In genomic region chrV:5768292-5768695, ce11 we compare ENCODE assay signal across 4 worm cellular contexts.
TF ChIP-seq lines count a peak whose summit lies in the region.

No protein-coding gene starts in this region.

TF ChIP-seq in whole organism, L1 larva, 84 proteins besides CTCF, POLR2A, EP300 and RAD21 (continued from another document and continues in another):
- TF ChIP-seq nhr-76 (tag; optimal IDR thresholded peaks at IDR 0.05; lab: Kevin White, UChicago) (peak; percentile 10), egl-13 (tag; optimal IDR thresholded peaks at IDR 0.05; lab: Kevin White, UChicago) (no peak), skn-1 (tag; optimal IDR thresholded peaks at IDR 0.05; lab: Kevin White, UChicago) (no peak), rnt-1 (tag; optimal IDR thresholded peaks at IDR 0.05; lab: Kevin White, UChicago) (peak; percentile 49), F16B12.6 (tag; optimal IDR thresholded peaks at IDR 0.05; lab: Kevin White, UChicago) (no peak), ces-1 (GFP tag; optimal IDR thresholded peaks at IDR 0.05; lab: Kevin White, UChicago) (no peak), mdl-1 (tag; optimal IDR thresholded peaks at IDR 0.05; lab: Kevin White, UChicago) (peak in 1 of 2 experiments; percentile 92), snu-23 (GFP tag; optimal IDR thresholded peaks at IDR 0.05; lab: Kevin White, UChicago) (peak; percentile 76), mef-2 (tag; optimal IDR thresholded peaks at IDR 0.05; lab: Kevin White, UChicago) (no peak), tbx-2 (tag; optimal IDR thresholded peaks at IDR 0.05; lab: Kevin White, UChicago) (peak; percentile 77), unc-130 (tag; optimal IDR thresholded peaks at IDR 0.05; lab: Kevin White, UChicago) (peak; percentile 25), nhr-47 (tag; optimal IDR thresholded peaks at IDR 0.05; lab: Kevin White, UChicago) (peak; percentile 57), egl-27 (tag; optimal IDR thresholded peaks at IDR 0.05; lab: Kevin White, UChicago) (peak in 1 of 2 experiments; percentile 71), nhr-90 (tag; optimal IDR thresholded peaks at IDR 0.05; lab: Kevin White, UChicago; ENCODE audit: poor library complexity) (peak; percentile 84), lin-35 (GFP tag; optimal IDR thresholded peaks at IDR 0.05; lab: Kevin White, UChicago) (peak; percentile 10 to 41), fkh-10 (GFP tag; optimal IDR thresholded peaks at IDR 0.05; lab: Kevin White, UChicago) (no peak), mep-1 (tag; optimal IDR thresholded peaks at IDR 0.05; lab: Kevin White, UChicago) (peak; percentile 10), nhr-11 (tag; optimal IDR thresholded peaks at IDR 0.05; lab: Kevin White, UChicago) (no peak), ceh-8 (GFP tag; optimal IDR thresholded peaks at IDR 0.05; lab: Kevin White, UChicago) (no peak), C16A3.4 (tag; optimal IDR thresholded peaks at IDR 0.05; lab: Kevin White, UChicago) (peak; percentile 24), nhr-28 (tag; optimal IDR thresholded peaks at IDR 0.05; lab: Kevin White, UChicago) (no peak), fkh-8 (tag; optimal IDR thresholded peaks at IDR 0.05; lab: Kevin White, UChicago) (no peak), lin-14 (GFP tag; optimal IDR thresholded peaks at IDR 0.05; lab: Kevin White, UChicago) (peak; percentile 94), pax-3 (tag; optimal IDR thresholded peaks at IDR 0.05; lab: Kevin White, UChicago) (no peak), sup-37 (GFP tag; optimal IDR thresholded peaks at IDR 0.05; lab: Kevin White, UChicago) (no peak), unc-30 (tag; optimal IDR thresholded peaks at IDR 0.05; lab: Kevin White, UChicago) (no peak), alr-1 (tag; optimal IDR thresholded peaks at IDR 0.05; lab: Kevin White, UChicago; ENCODE audit: borderline replicate concordance) (no peak), aly-2 (tag; optimal IDR thresholded peaks at IDR 0.05; lab: Kevin White, UChicago) (no peak), unc-98 (GFP tag; IDR thresholded peaks at IDR 0.05; lab: Robert Waterston, UW) (no peak), isw-1 (GFP tag; IDR thresholded peaks at IDR 0.05; lab: Robert Waterston, UW) (no peak), C04F5.9 (tag; optimal IDR thresholded peaks at IDR 0.05; lab: Kevin White, UChicago) (no peak), fkh-4 (tag; optimal IDR thresholded peaks at IDR 0.05; lab: Kevin White, UChicago; ENCODE audit: borderline replicate concordance) (no peak), nhr-237 (tag; optimal IDR thresholded peaks at IDR 0.05; lab: Kevin White, UChicago) (no peak)

TF ChIP-seq in whole organism, L2 larva, 48 proteins besides CTCF, POLR2A, EP300 and RAD21 (continued from another document):
- TF ChIP-seq unc-55 (GFP tag; optimal IDR thresholded peaks at IDR 0.05; lab: Kevin White, UChicago) (no peak), unc-62 (GFP tag; optimal IDR thresholded peaks at IDR 0.05; lab: Kevin White, UChicago) (no peak), R02D3.7 (tag; optimal IDR thresholded peaks at IDR 0.05; lab: Kevin White, UChicago) (no peak), sma-3 (GFP tag; optimal IDR thresholded peaks at IDR 0.05; lab: Kevin White, UChicago) (peak; percentile 94), peb-1 (tag; optimal IDR thresholded peaks at IDR 0.05; lab: Kevin White, UChicago) (no peak), fos-1 (tag; optimal IDR thresholded peaks at IDR 0.05; lab: Kevin White, UChicago) (peak; percentile 39), mbf-1 (tag; optimal IDR thresholded peaks at IDR 0.05; lab: Kevin White, UChicago) (no peak), Y55F3AM.14 (GFP tag; optimal IDR thresholded peaks at IDR 0.05; lab: Kevin White, UChicago) (peak; percentile 39), F13H6.1 (tag; optimal IDR thresholded peaks at IDR 0.05; lab: Kevin White, UChicago) (peak; percentile 90), nhr-12 (tag; optimal IDR thresholded peaks at IDR 0.05; lab: Kevin White, UChicago) (no peak), ama-1 (optimal IDR thresholded peaks at IDR 0.05; lab: Kevin White, UChicago) (no peak), skn-1 (tag; optimal IDR thresholded peaks at IDR 0.05; lab: Kevin White, UChicago) (no peak), elt-1 (tag; optimal IDR thresholded peaks at IDR 0.05; lab: Kevin White, UChicago) (no peak), lin-11 (tag; optimal IDR thresholded peaks at IDR 0.05; lab: Kevin White, UChicago) (no peak), alr-1 (tag; optimal IDR thresholded peaks at IDR 0.05; lab: Kevin White, UChicago) (no peak), nhr-77 (tag; optimal IDR thresholded peaks at IDR 0.05; lab: Kevin White, UChicago) (no peak), gmeb-1 (tag; optimal IDR thresholded peaks at IDR 0.05; lab: Kevin White, UChicago) (peak; percentile 57), elt-3 (tag; optimal IDR thresholded peaks at IDR 0.05; lab: Kevin White, UChicago) (no peak), nhr-11 (tag; optimal IDR thresholded peaks at IDR 0.05; lab: Kevin White, UChicago) (no peak), C34F6.9 (tag; optimal IDR thresholded peaks at IDR 0.05; lab: Kevin White, UChicago) (no peak), nhr-23 (tag; optimal IDR thresholded peaks at IDR 0.05; lab: Kevin White, UChicago) (no peak), nhr-10 (tag; optimal IDR thresholded peaks at IDR 0.05; lab: Kevin White, UChicago) (no peak), sem-4 (tag; optimal IDR thresholded peaks at IDR 0.05; lab: Kevin White, UChicago) (peak; percentile 17), zag-1 (tag; optimal IDR thresholded peaks at IDR 0.05; lab: Kevin White, UChicago) (no peak), ceh-82 (tag; optimal IDR thresholded peaks at IDR 0.05; lab: Kevin White, UChicago) (no peak), snpc-4 (tag; optimal IDR thresholded peaks at IDR 0.05; lab: Kevin White, UChicago) (no peak), nhr-21 (tag; optimal IDR thresholded peaks at IDR 0.05; lab: Kevin White, UChicago) (peak; percentile 94), ztf-11 (tag; optimal IDR thresholded peaks at IDR 0.05; lab: Kevin White, UChicago) (no peak), nhr-6 (tag; optimal IDR thresholded peaks at IDR 0.05; lab: Kevin White, UChicago) (no peak), mab-5 (tag; optimal IDR thresholded peaks at IDR 0.05; lab: Kevin White, UChicago) (peak; percentile 19), nhr-129 (tag; optimal IDR thresholded peaks at IDR 0.05; lab: Kevin White, UChicago) (peak; percentile 62)

TF ChIP-seq in whole organism, L3 larva, 47 proteins besides CTCF, POLR2A, EP300 and RAD21 (continued from another document):
- peak in 2 of 3 experiments; percentile 18 to 63 for TF ChIP-seq elt-3 (tag; optimal IDR thresholded peaks at IDR 0.05; lab: Kevin White, UChicago)
- TF ChIP-seq snpc-4 (tag; optimal IDR thresholded peaks at IDR 0.05; lab: Kevin White, UChicago), result no peak
- TF ChIP-seq nhr-12 (tag; optimal IDR thresholded peaks at IDR 0.05; lab: Kevin White, UChicago), result no peak
- TF ChIP-seq nhr-237 (tag; optimal IDR thresholded peaks at IDR 0.05; lab: Kevin White, UChicago), result no peak
- no peak for TF ChIP-seq ceh-82 (tag; optimal IDR thresholded peaks at IDR 0.05; lab: Kevin White, UChicago)
- no peak for TF ChIP-seq nhr-77 (tag; optimal IDR thresholded peaks at IDR 0.05; lab: Kevin White, UChicago)
- no peak for TF ChIP-seq lsy-12 (tag; optimal IDR thresholded peaks at IDR 0.05; lab: Kevin White, UChicago)
- no peak for TF ChIP-seq fkh-10 (GFP tag; optimal IDR thresholded peaks at IDR 0.05; lab: Kevin White, UChicago)
- peak; percentile 45 for TF ChIP-seq egl-27 (tag; optimal IDR thresholded peaks at IDR 0.05; lab: Kevin White, UChicago)
- TF ChIP-seq nhr-67 (tag; optimal IDR thresholded peaks at IDR 0.05; lab: Kevin White, UChicago), result no peak
- TF ChIP-seq ztf-11 (tag; optimal IDR thresholded peaks at IDR 0.05; lab: Kevin White, UChicago), result no peak
- peak; percentile 42 for TF ChIP-seq lin-39 (tag; optimal IDR thresholded peaks at IDR 0.05; lab: Kevin White, UChicago)
- peak; percentile 45 for TF ChIP-seq unc-62 (GFP tag; optimal IDR thresholded peaks at IDR 0.05; lab: Kevin White, UChicago)
- no peak for TF ChIP-seq ceh-16 (tag; optimal IDR thresholded peaks at IDR 0.05; lab: Kevin White, UChicago)
- TF ChIP-seq ceh-9 (tag; optimal IDR thresholded peaks at IDR 0.05; lab: Kevin White, UChicago), result no peak
- no peak for TF ChIP-seq ZK546.5 (tag; optimal IDR thresholded peaks at IDR 0.05; lab: Kevin White, UChicago)
- no peak for TF ChIP-seq unc-39 (tag; optimal IDR thresholded peaks at IDR 0.05; lab: Kevin White, UChicago)
- peak; percentile 95 for TF ChIP-seq nhr-23 (tag; optimal IDR thresholded peaks at IDR 0.05; lab: Kevin White, UChicago)
- peak; percentile 32 for TF ChIP-seq tbx-2 (tag; optimal IDR thresholded peaks at IDR 0.05; lab: Kevin White, UChicago)
- no peak for TF ChIP-seq hmg-11 (tag; optimal IDR thresholded peaks at IDR 0.05; lab: Kevin White, UChicago)
- peak; percentile 62 for TF ChIP-seq nhr-25 (tag; optimal IDR thresholded peaks at IDR 0.05; lab: Kevin White, UChicago)
- TF ChIP-seq sea-2 (GFP tag; optimal IDR thresholded peaks at IDR 0.05; lab: Kevin White, UChicago), result no peak
- peak; percentile 88 for TF ChIP-seq nhr-43 (tag; optimal IDR thresholded peaks at IDR 0.05; lab: Kevin White, UChicago; ENCODE audit: poor library complexity, severe bottlenecking)
- peak; percentile 72 for TF ChIP-seq pqm-1 (tag; optimal IDR thresholded peaks at IDR 0.05; lab: Kevin White, UChicago)
- TF ChIP-seq pha-4 (tag; optimal IDR thresholded peaks at IDR 0.05; lab: Kevin White, UChicago), result no peak
- TF ChIP-seq nhr-76 (tag; optimal IDR thresholded peaks at IDR 0.05; lab: Kevin White, UChicago), result no peak
- TF ChIP-seq aly-2 (tag; optimal IDR thresholded peaks at IDR 0.05; lab: Kevin White, UChicago), result no peak
- TF ChIP-seq jun-1 (tag; optimal IDR thresholded peaks at IDR 0.05; lab: Kevin White, UChicago), result peak; percentile 56
- TF ChIP-seq ztf-4 (tag; optimal IDR thresholded peaks at IDR 0.05; lab: Kevin White, UChicago), result no peak
- TF ChIP-seq nhr-28 (tag; optimal IDR thresholded peaks at IDR 0.05; lab: Kevin White, UChicago), result no peak

TF ChIP-seq in whole organism, L4 larva, 104 proteins besides CTCF, POLR2A, EP300 and RAD21 (continued from another document and continues in another):
- TF ChIP-seq nhr-48 (tag; optimal IDR thresholded peaks at IDR 0.05; lab: Kevin White, UChicago), result peak; percentile 94
- TF ChIP-seq R02D3.7 (tag; optimal IDR thresholded peaks at IDR 0.05; lab: Kevin White, UChicago), result no peak
- no peak for TF ChIP-seq skn-1 (tag; optimal IDR thresholded peaks at IDR 0.05; lab: Kevin White, UChicago)
- no peak for TF ChIP-seq rbr-2 (tag; optimal IDR thresholded peaks at IDR 0.05; lab: Kevin White, UChicago)
- TF ChIP-seq ceh-32 (tag; optimal IDR thresholded peaks at IDR 0.05; lab: Kevin White, UChicago; ENCODE audit: poor library complexity), result no peak
- TF ChIP-seq daf-16 (GFP tag; optimal IDR thresholded peaks at IDR 0.05; lab: Kevin White, UChicago), result peak in 1 of 2 experiments; percentile 44
- TF ChIP-seq daf-16 (tag; optimal IDR thresholded peaks at IDR 0.05; lab: Kevin White, UChicago), result peak; percentile 66
- TF ChIP-seq zfp-2 (tag; optimal IDR thresholded peaks at IDR 0.05; lab: Kevin White, UChicago), result no peak
- TF ChIP-seq T20F7.1 (GFP tag; optimal IDR thresholded peaks at IDR 0.05; lab: Kevin White, UChicago), result peak; percentile 15
- peak; percentile 71 for TF ChIP-seq gei-8 (GFP tag; optimal IDR thresholded peaks at IDR 0.05; lab: Kevin White, UChicago)
- no peak for TF ChIP-seq set-16 (GFP tag; IDR thresholded peaks at IDR 0.05; lab: Robert Waterston, UW)
- TF ChIP-seq madf-9 (GFP tag; conservative IDR thresholded peaks at IDR 0.05; lab: Robert Waterston, UW), result no peak
- TF ChIP-seq ceh-28 (tag; optimal IDR thresholded peaks at IDR 0.05; lab: Kevin White, UChicago), result no peak
- TF ChIP-seq nhr-237 (tag; optimal IDR thresholded peaks at IDR 0.05; lab: Kevin White, UChicago), result no peak
- peak; percentile 97 for TF ChIP-seq mxl-2 (GFP tag; conservative IDR thresholded peaks at IDR 0.05; lab: Robert Waterston, UW)
- TF ChIP-seq aha-1 (tag; lab: Kevin White, UChicago), result no peak
- no peak for TF ChIP-seq saeg-2 (GFP tag; IDR thresholded peaks at IDR 0.05; lab: Robert Waterston, UW)
- TF ChIP-seq pqm-1 (tag; optimal IDR thresholded peaks at IDR 0.05; lab: Kevin White, UChicago), result peak; percentile 33
- peak; percentile 64 for TF ChIP-seq nhr-25 (tag; optimal IDR thresholded peaks at IDR 0.05; lab: Kevin White, UChicago; ENCODE audit: borderline replicate concordance, insufficient read depth)
- peak; percentile 28 for TF ChIP-seq mep-1 (tag; optimal IDR thresholded peaks at IDR 0.05; lab: Kevin White, UChicago)
- no peak for TF ChIP-seq nhr-76 (tag; optimal IDR thresholded peaks at IDR 0.05; lab: Kevin White, UChicago)
- no peak for TF ChIP-seq ama-1 (optimal IDR thresholded peaks at IDR 0.05; lab: Kevin White, UChicago)
- TF ChIP-seq Y75B8A.6 (GFP tag; IDR thresholded peaks at IDR 0.05; lab: Robert Waterston, UW), result no peak
- TF ChIP-seq egl-27 (tag; optimal IDR thresholded peaks at IDR 0.05; lab: Kevin White, UChicago), result no peak
- no peak for TF ChIP-seq mdt-29 (GFP tag; IDR thresholded peaks at IDR 0.05; lab: Robert Waterston, UW)
- TF ChIP-seq nhr-11 (tag; optimal IDR thresholded peaks at IDR 0.05; lab: Kevin White, UChicago), result no peak
- TF ChIP-seq hlh-11 (tag; optimal IDR thresholded peaks at IDR 0.05; lab: Kevin White, UChicago), result peak; percentile 98
- no peak for TF ChIP-seq jun-1 (tag; optimal IDR thresholded peaks at IDR 0.05; lab: Kevin White, UChicago)
- no peak for TF ChIP-seq dmd-8 (GFP tag; IDR thresholded peaks at IDR 0.05; lab: Robert Waterston, UW)
- no peak for TF ChIP-seq D1046.2 (GFP tag; IDR thresholded peaks at IDR 0.05; lab: Robert Waterston, UW)
- TF ChIP-seq F10B5.3 (tag; optimal IDR thresholded peaks at IDR 0.05; lab: Kevin White, UChicago), result no peak
- no peak for TF ChIP-seq lir-3 (tag; optimal IDR thresholded peaks at IDR 0.05; lab: Kevin White, UChicago)
- TF ChIP-seq madf-5 (GFP tag; IDR thresholded peaks at IDR 0.05; lab: Robert Waterston, UW), result no peak
- no peak for TF ChIP-seq lim-7 (GFP tag; IDR thresholded peaks at IDR 0.05; lab: Robert Waterston, UW)
- no peak for TF ChIP-seq F37D6.2 (tag; optimal IDR thresholded peaks at IDR 0.05; lab: Kevin White, UChicago)
- peak; percentile 86 for TF ChIP-seq dve-1 (tag; optimal IDR thresholded peaks at IDR 0.05; lab: Kevin White, UChicago; ENCODE audit: insufficient read depth)
- TF ChIP-seq aly-2 (tag; optimal IDR thresholded peaks at IDR 0.05; lab: Kevin White, UChicago), result no peak
- peak; percentile 93 for TF ChIP-seq cey-2 (tag; optimal IDR thresholded peaks at IDR 0.05; lab: Kevin White, UChicago; ENCODE audit: borderline replicate concordance, insufficient read depth)
- no peak for TF ChIP-seq ZK337.2 (GFP tag; IDR thresholded peaks at IDR 0.05; lab: Robert Waterston, UW)
- peak; percentile 61; the same call in 1 of the 2 replicates for TF ChIP-seq php-3 (GFP tag; IDR thresholded peaks at IDR 0.05; lab: Robert Waterston, UW)
- peak; percentile 79 for TF ChIP-seq nhr-10 (tag; optimal IDR thresholded peaks at IDR 0.05; lab: Kevin White, UChicago)
- no peak for TF ChIP-seq lin-29 (GFP tag; IDR thresholded peaks at IDR 0.05; lab: Robert Waterston, UW)
- no peak for TF ChIP-seq attf-4 (tag; optimal IDR thresholded peaks at IDR 0.05; lab: Kevin White, UChicago)
- TF ChIP-seq nhr-111 (GFP tag; optimal IDR thresholded peaks at IDR 0.05; lab: Kevin White, UChicago), result no peak
- no peak for TF ChIP-seq nhr-42 (GFP tag; IDR thresholded peaks at IDR 0.05; lab: Robert Waterston, UW)
- peak; percentile 6 to 21 for TF ChIP-seq hif-1 (tag; optimal IDR thresholded peaks at IDR 0.05; lab: Kevin White, UChicago)
- TF ChIP-seq hlh-30 (tag; optimal IDR thresholded peaks at IDR 0.05; lab: Kevin White, UChicago; ENCODE audit: insufficient read depth), result peak; percentile 91
- TF ChIP-seq zip-11 (GFP tag; IDR thresholded peaks at IDR 0.05; lab: Robert Waterston, UW), result no peak
- peak; percentile 17 for TF ChIP-seq ztf-7 (tag; optimal IDR thresholded peaks at IDR 0.05; lab: Kevin White, UChicago)
- no peak for TF ChIP-seq ceh-82 (tag; optimal IDR thresholded peaks at IDR 0.05; lab: Kevin White, UChicago)
- TF ChIP-seq lin-1 (GFP tag; IDR thresholded peaks at IDR 0.05; lab: Robert Waterston, UW), result peak; percentile 73; the same call in 1 of the 2 replicates
- TF ChIP-seq lin-13 (GFP tag; optimal IDR thresholded peaks at IDR 0.05; lab: Kevin White, UChicago), result no peak
- peak; percentile 78 for TF ChIP-seq nhr-102 (tag; optimal IDR thresholded peaks at IDR 0.05; lab: Kevin White, UChicago)
- no peak for TF ChIP-seq Y48G9A.11 (GFP tag; IDR thresholded peaks at IDR 0.05; lab: Robert Waterston, UW)
- no peak for TF ChIP-seq sdz-12 (GFP tag; optimal IDR thresholded peaks at IDR 0.05; lab: Kevin White, UChicago)
- no peak for TF ChIP-seq nhr-41 (GFP tag; IDR thresholded peaks at IDR 0.05; lab: Robert Waterston, UW)
